Fruit fly (Drosophila melanogaster): ENCODE data around the gene CG18223.

CG18223 gene

DNA sequence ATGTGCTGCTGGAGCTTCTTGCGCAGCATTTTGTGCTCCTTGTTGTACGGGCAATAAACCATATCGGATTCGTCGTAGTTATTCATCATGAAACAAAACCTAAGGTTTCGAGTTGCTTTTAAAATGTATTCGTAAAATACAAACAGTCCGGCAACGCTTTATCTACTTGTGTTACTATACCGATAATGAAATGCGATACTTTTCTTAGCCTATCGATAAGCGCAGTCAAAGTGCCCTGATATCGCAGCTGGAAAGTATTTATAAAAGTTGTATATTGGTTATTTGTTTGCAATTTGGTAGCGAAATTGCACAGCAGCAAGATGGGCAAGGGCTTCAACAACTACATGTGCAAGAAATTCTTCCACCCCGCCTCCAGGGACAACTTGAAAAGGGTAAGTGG is 18.7 kb downstream of the CG18223 start, which contains the start of the genes arx and CG6843 (continued):
- TF ChIP-seq row (GFP tag; IDR thresholded peaks at IDR 0.05) (peak; percentile 17; the same call in 1 of the 3 replicates), salm (tag; optimal IDR thresholded peaks at IDR 0.05) (no peak), Max (GFP tag; optimal IDR thresholded peaks at IDR 0.05) (no peak), HLH3B (GFP tag; IDR thresholded peaks at IDR 0.05) (no peak), chinmo (GFP tag; IDR thresholded peaks at IDR 0.05; ENCODE audit: partially characterized antibody) (peak; percentile 96), mirr (GFP tag; optimal IDR thresholded peaks at IDR 0.05) (no peak), CG15269 (tag; optimal IDR thresholded peaks at IDR 0.05) (no peak), CG4617 (GFP tag; optimal IDR thresholded peaks at IDR 0.05; ENCODE audit: borderline replicate concordance) (peak; percentile 90), CG6765 (GFP tag; optimal IDR thresholded peaks at IDR 0.05) (no peak), CG1233 (GFP tag; optimal IDR thresholded peaks at IDR 0.05) (no peak), sr (GFP tag; IDR thresholded peaks at IDR 0.05) (no peak), br (optimal IDR thresholded peaks at IDR 0.05) (no peak), bbx (GFP tag; IDR thresholded peaks at IDR 0.05; ENCODE audit: partially characterized antibody) (peak; percentile 92), kah (GFP tag; optimal IDR thresholded peaks at IDR 0.05) (no peak), CG4820 (GFP tag; optimal IDR thresholded peaks at IDR 0.05) (no peak), Jarid2 (GFP tag; optimal IDR thresholded peaks at IDR 0.05) (no peak), H2.0 (GFP tag; IDR thresholded peaks at IDR 0.05) (no peak), fd96Cb (tag; optimal IDR thresholded peaks at IDR 0.05) (no peak), tap (tag; optimal IDR thresholded peaks at IDR 0.05) (no peak), lab (GFP tag; optimal IDR thresholded peaks at IDR 0.05) (no peak), CG6854 (GFP tag; optimal IDR thresholded peaks at IDR 0.05) (no peak), C15 (GFP tag; IDR thresholded peaks at IDR 0.05) (no peak), CG12769 (tag; optimal IDR thresholded peaks at IDR 0.05) (no peak), HmgD (GFP tag; optimal IDR thresholded peaks at IDR 0.05) (peak; percentile 24), Hsf (GFP tag; optimal IDR thresholded peaks at IDR 0.05) (no peak), NFAT (GFP tag; IDR thresholded peaks at IDR 0.05) (no peak), nerfin-2 (GFP tag; IDR thresholded peaks at IDR 0.05; ENCODE audit: partially characterized antibody) (peak; percentile 88), gcm (GFP tag; optimal IDR thresholded peaks at IDR 0.05) (no peak), slou (GFP tag; optimal IDR thresholded peaks at IDR 0.05) (no peak), Med (GFP tag) (peak; percentile 74), Adf1 (GFP tag; IDR thresholded peaks at IDR 0.05) (no peak), CG9932 (GFP tag; IDR thresholded peaks at IDR 0.05) (peak; percentile 43; the same call in 1 of the 2 replicates), psq (GFP tag; optimal IDR thresholded peaks at IDR 0.05) (peak; percentile 39), HHEX (GFP tag; optimal IDR thresholded peaks at IDR 0.05) (no peak), Ptx1 (GFP tag; IDR thresholded peaks at IDR 0.05) (no peak), CG13775 (GFP tag; optimal IDR thresholded peaks at IDR 0.05) (no peak), CG7839 (tag; optimal IDR thresholded peaks at IDR 0.05) (no peak), CG13296 (GFP tag; optimal IDR thresholded peaks at IDR 0.05) (no peak), CG10366 (GFP tag; IDR thresholded peaks at IDR 0.05) (no peak), trh (GFP tag; optimal IDR thresholded peaks at IDR 0.05) (no peak), CG6791 (GFP tag; IDR thresholded peaks at IDR 0.05; ENCODE audit: partially characterized antibody) (peak; percentile 93), pb (GFP tag; optimal IDR thresholded peaks at IDR 0.05) (no peak), chm (GFP tag; IDR thresholded peaks at IDR 0.05) (no peak), BtbVII (GFP tag; optimal IDR thresholded peaks at IDR 0.05) (no peak), Oli (tag; optimal IDR thresholded peaks at IDR 0.05) (no peak), CG9609 (GFP tag; optimal IDR thresholded peaks at IDR 0.05) (no peak), CG13624 (GFP tag; optimal IDR thresholded peaks at IDR 0.05) (no peak), CG14050 (GFP tag; IDR thresholded peaks at IDR 0.05) (no peak), lilli (GFP tag; optimal IDR thresholded peaks at IDR 0.05) (peak; percentile 7), Stat92E (GFP tag; optimal IDR thresholded peaks at IDR 0.05) (peak in 1 of 3 experiments; percentile 27), CG32767 (GFP tag; IDR thresholded peaks at IDR 0.05) (no peak), kay (GFP tag; optimal IDR thresholded peaks at IDR 0.05) (no peak)
